Worm (Caenorhabditis elegans) whole organism, L3 larva: ENCODE results near the gene R13H9.6.

ENCODE experiments used
- ama-1 ChIP-seq: fragments of 150-350 bp; optimal IDR thresholded peaks from 2 replicates; lab custom pipeline; 2018
- elt-2 ChIP-seq: sonication (generic microtip); optimal IDR thresholded peaks from 2 replicates; lab custom pipeline; 2016; ENCODE audit warnings: missing genetic modification reagents, mild to moderate bottlenecking, missing genetic modification characterization, missing compliant biosample characterization
- elt-3 ChIP-seq, 3 experiments: fragments of 150-350 bp in 1 of 3; sonication (generic microtip) in 2 of 3; optimal IDR thresholded peaks; 2 replicates in 2 of 3; 4 replicates in 1 of 3; lab custom pipeline; 2014 to 2017; ENCODE audit warnings: missing biosample characterization in 3 of 3, missing genetic modification characterization in 3 of 3
- lin-15B ChIP-seq: fragments of 150-350 bp; optimal IDR thresholded peaks from 2 replicates; lab custom pipeline; 2014; ENCODE audit warnings: missing biosample characterization, missing genetic modification characterization
- nhr-12 ChIP-seq: fragments of 150-350 bp; optimal IDR thresholded peaks from 2 replicates; lab custom pipeline; 2014; ENCODE audit warnings: missing biosample characterization, missing genetic modification characterization
- nhr-237 ChIP-seq: fragments of 150-350 bp; optimal IDR thresholded peaks from 2 replicates; lab custom pipeline; 2014; ENCODE audit warnings: missing biosample characterization, missing genetic modification characterization
- nhr-43 ChIP-seq: sonication (generic microtip); optimal IDR thresholded peaks from 2 replicates; lab custom pipeline; 2016; ENCODE audit warnings: mild to moderate bottlenecking, missing genetic modification characterization, missing compliant biosample characterization; ENCODE audit not compliant: poor library complexity, severe bottlenecking
- nhr-76 ChIP-seq: fragments of 150-350 bp; sonication (generic microtip); optimal IDR thresholded peaks from 5 replicates; lab custom pipeline; 2014; ENCODE audit warnings: missing biosample characterization, missing genetic modification characterization
- pha-4 ChIP-seq: fragments of 150-350 bp; optimal IDR thresholded peaks from 2 replicates; lab custom pipeline; 2014; ENCODE audit warnings: missing biosample characterization, missing genetic modification reagents, missing genetic modification characterization
- snpc-4 ChIP-seq: fragments of 150-350 bp; optimal IDR thresholded peaks from 2 replicates; lab custom pipeline; 2014; ENCODE audit warnings: missing biosample characterization, missing genetic modification characterization
- tbx-2 ChIP-seq: sonication (generic microtip); optimal IDR thresholded peaks from 2 replicates; lab custom pipeline; 2016; ENCODE audit warnings: mild to moderate bottlenecking, missing genetic modification characterization, missing compliant biosample characterization
- unc-62 ChIP-seq: fragments of 150-350 bp; sonication (generic microtip); optimal IDR thresholded peaks from 4 replicates; lab custom pipeline; 2014; ENCODE audit warnings: missing biosample characterization, missing genetic modification reagents, missing genetic modification characterization
- zag-1 ChIP-seq: fragments of 150-350 bp; optimal IDR thresholded peaks from 2 replicates; lab custom pipeline; 2014; ENCODE audit warnings: missing biosample characterization, missing genetic modification characterization
- ztf-11 ChIP-seq: fragments of 150-350 bp; optimal IDR thresholded peaks from 2 replicates; lab custom pipeline; 2014; ENCODE audit warnings: missing biosample characterization, missing genetic modification characterization

DNA sequence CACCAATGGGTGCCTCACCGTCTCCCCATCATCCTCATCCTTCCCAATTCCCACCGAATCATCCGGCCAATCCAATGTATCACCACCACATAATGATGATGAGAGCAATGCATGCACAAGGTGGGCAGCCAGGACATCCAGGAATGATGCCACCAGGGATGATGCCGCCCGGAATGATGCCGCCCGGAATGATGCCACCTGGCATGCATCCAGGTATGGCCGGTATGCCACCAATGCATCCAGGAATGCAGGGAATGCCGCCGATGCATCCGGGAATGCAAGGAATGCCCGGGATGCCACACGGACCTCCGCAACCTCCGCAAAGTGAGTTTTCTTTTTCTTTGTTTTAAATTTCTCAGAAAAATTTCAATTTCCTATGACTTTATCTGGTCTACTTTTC is 17.3 kb upstream of the R13H9.6 start:
- TF ChIP-seq elt-3 (tag; optimal IDR thresholded peaks at IDR 0.05; lab: Kevin White, UChicago): no peak
- no peak for TF ChIP-seq snpc-4 (tag; lab: Kevin White, UChicago)
- no peak for TF ChIP-seq ztf-11
- TF ChIP-seq nhr-12 (tag; lab: Kevin White, UChicago): no peak
- no peak for TF ChIP-seq ama-1
- no peak for TF ChIP-seq unc-62 (GFP tag; lab: Kevin White, UChicago)
- TF ChIP-seq pha-4 (tag; lab: Kevin White, UChicago): no peak
- no peak for TF ChIP-seq nhr-43 (tag; lab: Kevin White, UChicago)
- TF ChIP-seq elt-2 (tag; lab: Kevin White, UChicago): no peak
- TF ChIP-seq nhr-76 (tag; lab: Kevin White, UChicago): no peak
- TF ChIP-seq zag-1 (tag; lab: Kevin White, UChicago): no peak
- no peak for TF ChIP-seq lin-15B (tag; lab: Kevin White, UChicago)
- no peak for TF ChIP-seq tbx-2
- no peak for TF ChIP-seq nhr-237
